Worm (Caenorhabditis elegans): ENCODE measurements around the gene srg-2.
A peak's percentile ranks its signal among the peaks of the same experiment; 100 is the strongest.

Gene srg-2

DNA sequence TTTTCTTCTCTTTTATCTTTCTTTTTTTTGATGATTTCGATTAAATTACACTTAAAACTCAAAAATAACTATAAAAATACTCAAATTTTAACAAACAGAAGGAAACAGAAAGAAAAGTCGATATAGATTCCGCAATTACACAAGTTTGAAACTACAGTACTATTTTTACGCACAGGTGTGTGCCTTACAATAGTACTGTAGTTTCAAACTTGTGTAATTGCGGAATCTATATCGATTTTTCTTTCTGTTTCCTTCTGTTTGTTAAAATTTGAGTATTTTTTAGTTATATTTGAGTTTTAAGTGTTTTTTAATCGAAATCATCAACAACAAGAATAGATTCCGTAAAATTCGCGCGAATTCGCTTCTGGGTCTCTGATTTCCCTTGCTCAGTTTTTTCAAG, 23.0 kb upstream of the srg-2 start:
- no peak for TF ChIP-seq fax-1 (tag; optimal IDR thresholded peaks at IDR 0.05)
- TF ChIP-seq unc-3 (GFP tag; conservative IDR thresholded peaks at IDR 0.05) = no peak
- no peak for TF ChIP-seq unc-3 (tag; optimal IDR thresholded peaks at IDR 0.05)
- no peak for TF ChIP-seq ceh-34 (tag; optimal IDR thresholded peaks at IDR 0.05)
- TF ChIP-seq zip-5 (tag; optimal IDR thresholded peaks at IDR 0.05) = no peak
- TF ChIP-seq ceh-9 (tag; optimal IDR thresholded peaks at IDR 0.05) = no peak
- TF ChIP-seq unc-42 (tag; optimal IDR thresholded peaks at IDR 0.05) = no peak
- TF ChIP-seq ceh-30 (tag; optimal IDR thresholded peaks at IDR 0.05) = no peak
- no peak for TF ChIP-seq ceh-6 (GFP tag; optimal IDR thresholded peaks at IDR 0.05)

- TF ChIP-seq pros-1 (tag; optimal IDR thresholded peaks at IDR 0.05) (peak; percentile 79), ceh-6 (GFP tag; optimal IDR thresholded peaks at IDR 0.05) (no peak), ets-4 (tag; optimal IDR thresholded peaks at IDR 0.05) (no peak), madf-2 (tag; optimal IDR thresholded peaks at IDR 0.05) (peak; percentile 54), rnt-1 (tag; optimal IDR thresholded peaks at IDR 0.05) (peak; percentile 48), ref-2 (tag; optimal IDR thresholded peaks at IDR 0.05) (peak; percentile 70), tbx-2 (tag; optimal IDR thresholded peaks at IDR 0.05) (peak; percentile 51), ttx-3 (tag; optimal IDR thresholded peaks at IDR 0.05) (no peak), gmeb-2 (tag; optimal IDR thresholded peaks at IDR 0.05) (no peak), unc-3 (GFP tag; conservative IDR thresholded peaks at IDR 0.05) (no peak), unc-3 (tag; optimal IDR thresholded peaks at IDR 0.05) (no peak), ceh-34 (tag; optimal IDR thresholded peaks at IDR 0.05) (peak; percentile 68), unc-42 (tag; optimal IDR thresholded peaks at IDR 0.05) (peak; percentile 37), npax-4 (tag; optimal IDR thresholded peaks at IDR 0.05) (no peak), fkh-6 (tag; optimal IDR thresholded peaks at IDR 0.05) (peak; percentile 40), ceh-48 (tag; optimal IDR thresholded peaks at IDR 0.05) (peak; percentile 4), hlh-30 (tag; optimal IDR thresholded peaks at IDR 0.05; ENCODE audit: insufficient read depth) (peak; percentile 74), ceh-18 (tag; optimal IDR thresholded peaks at IDR 0.05) (peak; percentile 77), ceh-14 (tag; optimal IDR thresholded peaks at IDR 0.05) (peak; percentile 29), ceh-31 (tag; optimal IDR thresholded peaks at IDR 0.05) (peak; percentile 79), pag-3 (tag; optimal IDR thresholded peaks at IDR 0.05; ENCODE audit: borderline replicate concordance) (no peak), ztf-16 (tag; optimal IDR thresholded peaks at IDR 0.05) (no peak), unc-55 (GFP tag; optimal IDR thresholded peaks at IDR 0.05) (peak; percentile 79), T23F11.4 (GFP tag; optimal IDR thresholded peaks at IDR 0.05) (no peak), nfya-1 (tag; optimal IDR thresholded peaks at IDR 0.05) (peak; percentile 76), sdc-2 (tag; optimal IDR thresholded peaks at IDR 0.05) (peak; percentile 15), nhr-11 (tag; optimal IDR thresholded peaks at IDR 0.05) (no peak), che-1 (tag; optimal IDR thresholded peaks at IDR 0.05) (no peak), ama-1 (optimal IDR thresholded peaks at IDR 0.05) (peak; percentile 59)
Measured at ce11 chrIII:6280070-6280596, 20.1 kb upstream of the srg-2 start, which contains the start of gene hmg-1.2. Gene hmg-1.2 (plus strand): TSS chrIII:6280380.

DNA sequence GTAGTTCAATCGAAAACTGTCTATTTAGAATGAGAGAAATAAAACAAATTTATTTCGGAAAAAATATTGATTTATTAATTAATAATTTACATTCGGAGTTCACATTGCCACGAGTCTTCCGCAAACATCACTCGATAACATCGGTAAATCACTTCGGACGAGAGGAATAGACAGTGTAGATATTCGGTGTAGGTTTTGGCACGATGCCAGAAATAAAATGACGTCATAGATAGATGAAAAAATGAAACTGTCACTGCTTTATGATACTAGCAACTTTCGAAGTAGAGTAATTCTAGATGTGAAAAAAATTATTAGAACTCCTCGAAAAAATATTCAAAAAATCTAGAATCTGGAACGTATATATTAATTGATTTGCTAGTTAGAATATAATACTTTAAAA, 19.4 kb upstream of the srg-2 start:
- no peak for TF ChIP-seq rnt-1 (tag; optimal IDR thresholded peaks at IDR 0.05)
- no peak for TF ChIP-seq unc-3 (GFP tag; conservative IDR thresholded peaks at IDR 0.05)
- no peak for TF ChIP-seq unc-3 (tag; optimal IDR thresholded peaks at IDR 0.05)
- TF ChIP-seq tbx-2 (tag; optimal IDR thresholded peaks at IDR 0.05) = no peak
- TF ChIP-seq hlh-30 (tag; optimal IDR thresholded peaks at IDR 0.05; ENCODE audit: insufficient read depth) = no peak
- TF ChIP-seq lim-6 (tag; optimal IDR thresholded peaks at IDR 0.05) = no peak
- TF ChIP-seq ceh-9 (tag; optimal IDR thresholded peaks at IDR 0.05) = no peak
- TF ChIP-seq fax-1 (tag; optimal IDR thresholded peaks at IDR 0.05) = no peak
- TF ChIP-seq T23F11.4 (GFP tag; optimal IDR thresholded peaks at IDR 0.05) = no peak
- no peak for TF ChIP-seq pag-3 (tag; optimal IDR thresholded peaks at IDR 0.05; ENCODE audit: borderline replicate concordance)
- no peak for TF ChIP-seq elt-4 (tag; optimal IDR thresholded peaks at IDR 0.05)
- TF ChIP-seq ref-2 (tag; optimal IDR thresholded peaks at IDR 0.05) = no peak
- no peak for TF ChIP-seq syd-9 (tag; optimal IDR thresholded peaks at IDR 0.05)
- TF ChIP-seq che-1 (tag; optimal IDR thresholded peaks at IDR 0.05) = no peak

DNA sequence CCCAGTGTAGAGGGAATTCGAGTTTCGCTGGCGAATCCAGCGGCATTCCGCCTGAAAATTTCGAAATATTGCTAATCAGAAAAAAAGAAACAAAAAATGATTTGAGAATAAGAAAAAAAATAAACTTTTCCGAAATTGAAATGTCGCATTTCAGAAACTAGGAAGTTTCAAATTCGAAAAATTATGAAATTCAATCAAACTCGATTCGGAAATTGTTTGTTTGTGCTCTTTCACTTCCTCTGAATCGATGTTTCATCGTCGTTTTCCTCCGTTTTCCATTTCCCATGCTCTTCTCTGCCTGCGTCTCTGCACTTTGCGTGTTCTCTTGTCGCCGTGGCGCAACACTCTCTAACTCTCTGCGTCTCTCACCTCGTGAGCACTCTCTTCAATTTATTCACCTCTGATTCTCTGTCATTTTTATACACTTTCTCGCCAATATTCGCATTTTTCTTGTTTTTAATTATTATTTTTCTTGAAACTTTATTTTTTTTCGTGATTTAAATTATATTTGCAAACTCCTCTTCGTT, 18.3 kb upstream of the srg-2 start, which contains the start of gene C18F10.7:
TSS of gene C18F10.7 (minus strand) at position 51 of the 527 bp plus-strand sequence.
- no peak for TF ChIP-seq pha-4 (tag; optimal IDR thresholded peaks at IDR 0.05)
- TF ChIP-seq ceh-34 (tag; optimal IDR thresholded peaks at IDR 0.05) = no peak
- TF ChIP-seq hlh-30 (tag; optimal IDR thresholded peaks at IDR 0.05; ENCODE audit: insufficient read depth) = peak; percentile 71
- TF ChIP-seq dve-1 (tag; optimal IDR thresholded peaks at IDR 0.05) = peak; percentile 11
- peak; percentile 34 for TF ChIP-seq unc-42 (tag; optimal IDR thresholded peaks at IDR 0.05)
- TF ChIP-seq nfya-1 (tag; optimal IDR thresholded peaks at IDR 0.05) = peak; percentile 54
- TF ChIP-seq ceh-18 (tag; optimal IDR thresholded peaks at IDR 0.05) = no peak
